Worm (Caenorhabditis elegans) whole organism, L4 larva: Measurements from ENCODE around the gene F35D11.1.

Experiments
- D1046.2 ChIP-seq: fragments of 200-800 bp; sonication (Bioruptor generic); IDR thresholded peaks from 2 replicates; pipeline ENCODE4 v1.3.6; 2022; ENCODE audit warnings: missing genetic modification characterization, missing compliant biosample characterization
- F44E2.7 ChIP-seq: fragments of 200-800 bp; sonication (Bioruptor generic); IDR thresholded peaks from 2 replicates; pipeline ENCODE4 v2.1.2; 2022; ENCODE audit warnings: missing genetic modification characterization, missing compliant biosample characterization
- T20F7.1 ChIP-seq: fragments of 200-800 bp; sonication (Bioruptor generic); optimal IDR thresholded peaks from 2 replicates; lab custom pipeline; 2018; ENCODE audit warnings: mild to moderate bottlenecking, missing genetic modification characterization, missing compliant biosample characterization
- aha-1 ChIP-seq: fragments of 150-350 bp; peaks from one replicate; lab custom pipeline; 2014; ENCODE audit warnings: missing biosample characterization, missing genetic modification characterization
- aly-2 ChIP-seq: sonication (generic microtip); optimal IDR thresholded peaks from 2 replicates; lab custom pipeline; 2018; ENCODE audit warnings: missing biosample characterization, missing genetic modification characterization
- ceh-20 ChIP-seq: fragments of 200-800 bp; sonication (Bioruptor generic); IDR thresholded peaks from 2 replicates; pipeline ENCODE4 v1.3.6; 2022; ENCODE audit warnings: missing genetic modification reagents, missing genetic modification characterization, missing compliant biosample characterization
- ceh-32 ChIP-seq: sonication (generic microtip); optimal IDR thresholded peaks from 2 replicates; lab custom pipeline; 2016; ENCODE audit warnings: mild to moderate bottlenecking, missing genetic modification characterization, missing compliant biosample characterization; ENCODE audit not compliant: poor library complexity
- ceh-82 ChIP-seq: sonication (generic microtip); optimal IDR thresholded peaks from 2 replicates; lab custom pipeline; 2017; ENCODE audit warnings: missing biosample characterization, missing genetic modification characterization
- ces-1 ChIP-seq: fragments of 150-350 bp; sonication (generic microtip); optimal IDR thresholded peaks from 4 replicates; lab custom pipeline; 2014; ENCODE audit warnings: missing biosample characterization, missing genetic modification reagents, missing genetic modification characterization
- ctbp-1 ChIP-seq: fragments of 200-800 bp; sonication (Bioruptor generic); IDR thresholded peaks from 2 replicates; pipeline ENCODE4 v1.3.6; 2022; ENCODE audit warnings: missing genetic modification reagents, missing genetic modification characterization, missing compliant biosample characterization
- dmd-9 ChIP-seq: fragments of 200-800 bp; sonication (Bioruptor generic); IDR thresholded peaks from 2 replicates; pipeline ENCODE4 v1.3.6; 2022; ENCODE audit warnings: missing genetic modification reagents, missing genetic modification characterization, missing compliant biosample characterization
- dpl-1 ChIP-seq: fragments of 150-350 bp; optimal IDR thresholded peaks from 2 replicates; lab custom pipeline; 2014; ENCODE audit warnings: missing biosample characterization, missing genetic modification reagents, missing genetic modification characterization
- egl-43 ChIP-seq: fragments of 200-800 bp; sonication (Bioruptor generic); IDR thresholded peaks from 2 replicates; pipeline ENCODE4 v1.3.6; 2022; ENCODE audit warnings: missing genetic modification reagents, missing genetic modification characterization, missing compliant biosample characterization
- lin-1 ChIP-seq: fragments of 200-800 bp; sonication (Bioruptor generic); IDR thresholded peaks from 2 replicates; pipeline ENCODE4 v1.3.6; 2022; ENCODE audit warnings: missing genetic modification reagents, missing genetic modification characterization, missing compliant biosample characterization
- lin-38 ChIP-seq: fragments of 200-800 bp; sonication (Bioruptor generic); IDR thresholded peaks from 2 replicates; pipeline ENCODE4 v1.3.6; 2022; ENCODE audit warnings: missing genetic modification reagents, missing genetic modification characterization, missing compliant biosample characterization
- mdl-1 ChIP-seq, 2 experiments: fragments of 150-350 bp in 1 of 2; sonication (generic microtip) in 1 of 2; optimal IDR thresholded peaks; 2 replicates each; lab custom pipeline; 2014 to 2017; ENCODE audit warnings: missing biosample characterization in 2 of 2, missing genetic modification characterization in 2 of 2
- mdt-29 ChIP-seq: fragments of 200-800 bp; sonication (Bioruptor generic); IDR thresholded peaks from 2 replicates; pipeline ENCODE4 v1.3.6; 2022; ENCODE audit warnings: missing genetic modification reagents, missing genetic modification characterization, missing compliant biosample characterization
- mes-2 ChIP-seq: sonication (generic microtip); optimal IDR thresholded peaks from 2 replicates; lab custom pipeline; 2016; ENCODE audit warnings: missing genotype, mild to moderate bottlenecking, missing genetic modification characterization, missing compliant biosample characterization; ENCODE audit not compliant: poor library complexity, severe bottlenecking
- nhr-10 ChIP-seq: fragments of 150-350 bp; optimal IDR thresholded peaks from 2 replicates; lab custom pipeline; 2014; ENCODE audit warnings: missing biosample characterization, missing genetic modification characterization
- nhr-11 ChIP-seq: fragments of 150-350 bp; optimal IDR thresholded peaks from 2 replicates; lab custom pipeline; 2014; ENCODE audit warnings: missing biosample characterization, missing genetic modification characterization
- nhr-25 ChIP-seq: sonication (generic microtip); optimal IDR thresholded peaks from 2 replicates; lab custom pipeline; 2017; ENCODE audit warnings: missing genetic modification characterization, mild to moderate bottlenecking, missing compliant biosample characterization, antibody characterized with exemption, moderate library complexity, borderline replicate concordance; ENCODE audit not compliant: insufficient read depth
- pha-4 ChIP-seq, 2 experiments: fragments of 150-350 bp in 1 of 2; fragments of 200-800 bp in 1 of 2; sonication (Bioruptor generic) in 1 of 2; IDR thresholded peaks in 1 of 2; optimal IDR thresholded peaks in 1 of 2; 2 replicates each; pipeline versions ENCODE4 v1.3.6 to Lab custom; 2014 to 2022; ENCODE audit warnings: missing genetic modification characterization in 2 of 2, missing genetic modification reagents in 2 of 2, missing biosample characterization in 1 of 2, missing compliant biosample characterization in 1 of 2
- spr-3 ChIP-seq: fragments of 200-800 bp; sonication (Bioruptor generic); optimal IDR thresholded peaks from 2 replicates; lab custom pipeline; 2018; ENCODE audit warnings: mild to moderate bottlenecking, missing genetic modification characterization, missing compliant biosample characterization
- unc-62 ChIP-seq, 3 experiments: fragments of 150-350 bp in 1 of 3; sonication (generic microtip); optimal IDR thresholded peaks in 2 of 3; peaks in 1 of 3; 1 replicate in 1 of 3; 2 replicates in 2 of 3; lab custom pipeline; 2014 to 2017; ENCODE audit warnings: missing biosample characterization in 3 of 3, missing genetic modification characterization in 3 of 3, missing genetic modification reagents in 3 of 3, missing genotype in 1 of 3
- ztf-11 ChIP-seq: fragments of 150-350 bp; optimal IDR thresholded peaks from 2 replicates; lab custom pipeline; 2014; ENCODE audit warnings: missing biosample characterization, missing genetic modification characterization
- ztf-7 ChIP-seq: fragments of 150-350 bp; optimal IDR thresholded peaks from 2 replicates; lab custom pipeline; 2014; ENCODE audit warnings: missing biosample characterization, missing genetic modification characterization

F35D11.1 gene

ce11 chrII:4581090-4581489, 45.6 kb upstream of the F35D11.1 start:
- TF ChIP-seq egl-43: no peak
- TF ChIP-seq F44E2.7 (GFP tag; lab: Robert Waterston, UW): no peak
- TF ChIP-seq unc-62 (GFP tag; optimal IDR thresholded peaks at IDR 0.05 in 1 of 2; lab: Kevin White, UChicago): peak in 1 of 2 experiments; percentile 41
- no peak for TF ChIP-seq unc-62 (tag; optimal IDR thresholded peaks at IDR 0.05; lab: Kevin White, UChicago)
- peak; percentile 68 for TF ChIP-seq aha-1 (tag; lab: Kevin White, UChicago)

- TF ChIP-seq D1046.2 (0 out of 2 replicates have a peak, but pooled peaks have one; percentile 34), ctbp-1 (GFP tag; lab: Robert Waterston, UW) (0 out of 2 replicates have a peak, but pooled peaks have one; percentile 15), mdl-1 (tag; optimal IDR thresholded peaks at IDR 0.05; lab: Kevin White, UChicago) (no peak), lin-1 (GFP tag; lab: Robert Waterston, UW) (no peak)
Measured at ce11 chrII:4583203-4583912, 43.3 kb upstream of the F35D11.1 start.

ce11 chrII:4584313-4584712, 42.4 kb upstream of the F35D11.1 start:
- TF ChIP-seq T20F7.1 (GFP tag; lab: Kevin White, UChicago) (no peak), nhr-25 (no peak), unc-62 (GFP tag; optimal IDR thresholded peaks at IDR 0.05 in 1 of 2; lab: Kevin White, UChicago) (peak in 1 of 2 experiments; percentile 9), unc-62 (tag; optimal IDR thresholded peaks at IDR 0.05; lab: Kevin White, UChicago) (no peak)
- TF ChIP-seq, all 104 proteins: peak for 1

ce11 chrII:4585327-4585726, 41.4 kb upstream of the F35D11.1 start:
- TF ChIP-seq T20F7.1 (GFP tag; lab: Kevin White, UChicago): no peak
- no peak for TF ChIP-seq ceh-82 (tag; lab: Kevin White, UChicago)
- TF ChIP-seq spr-3 (GFP tag; lab: Kevin White, UChicago): no peak
- TF ChIP-seq ceh-20 (GFP tag; lab: Robert Waterston, UW): no peak
- no peak for TF ChIP-seq lin-1 (GFP tag; lab: Robert Waterston, UW)
- no peak for TF ChIP-seq aly-2
- no peak for TF ChIP-seq D1046.2
- no peak for TF ChIP-seq ces-1 (GFP tag; lab: Kevin White, UChicago)
- no peak for TF ChIP-seq ceh-32 (tag; lab: Kevin White, UChicago)
- TF ChIP-seq nhr-25: no peak
- TF ChIP-seq ztf-7 (tag; lab: Kevin White, UChicago): no peak
- TF ChIP-seq mes-2 (tag; lab: Kevin White, UChicago): no peak
- no peak for TF ChIP-seq nhr-11 (tag; lab: Kevin White, UChicago)
- TF ChIP-seq ztf-11 (tag; lab: Kevin White, UChicago): no peak
- TF ChIP-seq dmd-9: no peak

- peak; percentile 97 for TF ChIP-seq aha-1 (tag; lab: Kevin White, UChicago)
- no peak for TF ChIP-seq nhr-10
Measured at ce11 chrII:4590086-4590485, 36.6 kb upstream of the F35D11.1 start.

ce11 chrII:4590660-4591059, 36.0 kb upstream of the F35D11.1 start:
- TF ChIP-seq pha-4 (GFP tag; IDR thresholded peaks at IDR 0.05; lab: Robert Waterston, UW) (peak; percentile 43; the same call in 1 of the 2 replicates), pha-4 (tag; optimal IDR thresholded peaks at IDR 0.05; lab: Kevin White, UChicago) (no peak), ceh-20 (GFP tag; lab: Robert Waterston, UW) (0 out of 2 replicates have a peak, but pooled peaks have one; percentile 12), mdt-29 (GFP tag; lab: Robert Waterston, UW) (no peak; the same call in 1 of the 2 replicates), ztf-11 (tag; lab: Kevin White, UChicago) (no peak), dpl-1 (GFP tag; lab: Kevin White, UChicago) (no peak), lin-38 (GFP tag; lab: Robert Waterston, UW) (peak; percentile 12; the same call in 1 of the 2 replicates)
